Worm (Caenorhabditis elegans) whole organism, midembryonic: ENCODE data around the gene prmt-9.

Source experiments
- T22C8.4 ChIP-seq: fragments of 200-800 bp; sonication (Bioruptor generic); IDR thresholded peaks from 2 replicates; pipeline ENCODE4 v1.3.6; 2022; ENCODE audit warnings: missing genetic modification characterization, missing compliant biosample characterization
- cog-1 ChIP-seq: sonication (generic microtip); optimal IDR thresholded peaks from 2 replicates; lab custom pipeline; 2016; ENCODE audit warnings: missing genetic modification characterization, missing compliant biosample characterization
- flt-1 ChIP-seq: fragments of 200-800 bp; sonication (Bioruptor generic); IDR thresholded peaks from 2 replicates; pipeline ENCODE4 v1.3.6; 2022; ENCODE audit warnings: missing genetic modification characterization, missing compliant biosample characterization
- klf-2 ChIP-seq: fragments of 200-800 bp; sonication (Bioruptor generic); conservative IDR thresholded peaks from 2 replicates; pipeline ENCODE4 v1.3.6; 2022; ENCODE audit warnings: missing genetic modification reagents, missing genetic modification characterization, missing compliant biosample characterization
- med-1 ChIP-seq: sonication (generic microtip); optimal IDR thresholded peaks from 2 replicates; lab custom pipeline; 2017; ENCODE audit warnings: missing genetic modification characterization, mild to moderate bottlenecking, missing compliant biosample characterization, antibody characterized with exemption, missing genetic modification reagents; ENCODE audit not compliant: insufficient read depth
- ref-1 ChIP-seq: fragments of 200-800 bp; sonication (Bioruptor generic); conservative IDR thresholded peaks from 2 replicates; pipeline ENCODE4 v1.3.6; 2022; ENCODE audit warnings: missing genetic modification reagents, missing genetic modification characterization, missing compliant biosample characterization
- tab-1 ChIP-seq: fragments of 200-800 bp; sonication (Bioruptor generic); IDR thresholded peaks from 2 replicates; pipeline ENCODE4 v1.3.6; 2022; ENCODE audit warnings: missing genetic modification characterization, missing compliant biosample characterization
- ztf-23 ChIP-seq: fragments of 200-800 bp; sonication (Bioruptor generic); IDR thresholded peaks from 2 replicates; pipeline ENCODE4 v1.3.6; 2022; ENCODE audit warnings: missing genetic modification reagents, missing genetic modification characterization, missing compliant biosample characterization
- ztf-29 ChIP-seq: fragments of 200-800 bp; sonication (Bioruptor generic); IDR thresholded peaks from 2 replicates; pipeline ENCODE4 v1.3.6; 2022; ENCODE audit warnings: missing genetic modification reagents, missing genetic modification characterization, missing compliant biosample characterization

Gene prmt-9

DNA sequence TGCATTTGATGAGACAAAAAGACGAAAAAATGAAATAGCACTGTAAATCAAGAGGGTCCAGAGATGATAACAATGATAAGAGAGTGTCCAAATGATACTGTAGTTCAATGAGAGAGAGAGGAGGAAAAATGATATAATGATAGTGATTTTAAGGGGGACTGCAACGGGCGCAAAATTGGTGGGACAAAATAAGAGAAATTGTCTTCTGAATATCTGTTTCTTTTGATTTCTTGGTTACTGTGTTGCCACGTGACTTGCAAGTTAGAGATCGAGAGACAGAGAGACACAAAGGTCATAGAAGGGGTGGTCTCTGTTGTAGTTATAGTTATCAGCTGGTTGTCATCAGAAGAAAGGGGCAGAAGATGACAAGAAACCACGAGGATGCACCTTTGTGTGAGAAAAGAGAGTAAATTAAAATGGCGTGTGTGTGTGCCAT lies 31.8 kb upstream of the prmt-9 start:
- TF ChIP-seq ztf-29 (GFP tag; lab: Robert Waterston, UW) (no peak), T22C8.4 (no peak), cog-1 (no peak), ztf-23 (GFP tag; lab: Robert Waterston, UW) (no peak), med-1 (GFP tag; lab: Kevin White, UChicago) (no peak), flt-1 (GFP tag; lab: Robert Waterston, UW) (no peak), klf-2 (GFP tag; lab: Robert Waterston, UW) (no peak), tab-1 (GFP tag; lab: Robert Waterston, UW) (no peak), ref-1 (GFP tag; lab: Robert Waterston, UW) (no peak)

DNA sequence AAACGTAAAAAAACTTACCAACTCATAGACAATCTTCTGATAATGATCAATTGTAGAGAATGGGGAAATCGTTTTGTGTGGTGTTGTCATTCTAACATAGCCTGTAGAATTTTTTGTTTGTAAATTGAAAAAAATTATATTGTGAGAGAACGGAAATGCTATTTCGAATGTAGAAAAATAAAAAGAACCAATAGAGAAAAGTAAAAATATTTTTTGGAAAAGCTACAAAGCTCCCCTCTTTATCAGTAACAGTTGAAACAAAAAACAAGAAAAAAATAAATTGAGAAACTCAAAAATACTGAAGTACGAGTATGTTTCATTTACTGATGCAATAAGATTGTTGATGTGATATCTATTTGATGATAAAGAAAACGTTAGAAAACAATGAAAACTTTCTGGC lies 27.5 kb upstream of the prmt-9 start, which contains the start of gene C27D8.3:
Gene C27D8.3, minus strand, starts transcription at position 101 of the 400 bp plus-strand sequence.
- TF ChIP-seq ref-1 (GFP tag; lab: Robert Waterston, UW) = no peak

DNA sequence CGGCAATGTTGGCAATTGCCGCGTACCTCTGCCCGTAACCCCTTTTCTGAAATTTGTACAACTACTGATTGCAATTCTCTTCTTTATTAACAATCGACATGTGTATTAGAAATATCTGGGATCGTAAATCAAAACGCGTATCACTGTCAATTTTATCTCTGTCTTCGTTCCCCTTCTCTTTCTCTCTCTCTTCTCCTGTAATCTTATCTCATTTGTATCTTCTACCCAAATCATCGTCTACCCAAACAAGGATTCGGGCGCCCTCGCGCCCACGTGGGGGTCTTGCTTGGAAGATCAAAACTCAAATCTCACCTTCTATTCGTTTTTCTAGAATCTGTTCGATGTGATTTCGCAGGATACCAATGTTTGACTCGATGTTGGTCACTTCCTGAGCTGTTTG lies 26.8 kb upstream of the prmt-9 start, which contains the start of gene C27D8.2:
Gene C27D8.2, plus strand, starts transcription at position 222 of the 400 bp plus-strand sequence.
- no peak for TF ChIP-seq med-1 (GFP tag; lab: Kevin White, UChicago)
- no peak for TF ChIP-seq tab-1 (GFP tag; lab: Robert Waterston, UW)
- TF ChIP-seq ztf-23 (GFP tag; lab: Robert Waterston, UW) = no peak
- TF ChIP-seq ztf-29 (GFP tag; lab: Robert Waterston, UW) = no peak
- no peak for TF ChIP-seq klf-2 (GFP tag; lab: Robert Waterston, UW)
- no peak for TF ChIP-seq T22C8.4
- TF ChIP-seq cog-1 = no peak
- no peak for TF ChIP-seq ref-1 (GFP tag; lab: Robert Waterston, UW)

DNA sequence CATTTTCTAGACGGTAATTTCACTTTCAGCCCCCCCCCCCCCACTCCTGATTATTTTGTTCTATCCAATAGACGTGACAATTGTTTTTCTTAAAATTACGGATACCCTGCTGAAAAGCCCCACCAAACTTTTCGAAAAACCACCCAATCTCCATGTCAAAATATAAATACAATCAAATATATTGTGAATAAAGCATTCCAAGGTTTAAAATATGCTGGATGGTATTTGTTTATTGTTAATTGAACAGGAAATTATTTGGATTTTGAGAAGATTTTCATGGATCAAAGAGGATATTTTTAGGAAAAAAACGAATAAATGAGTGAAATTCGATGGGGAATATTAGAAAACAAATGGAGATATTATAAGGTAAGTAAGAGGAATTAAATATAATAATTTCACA lies 19.6 kb upstream of the prmt-9 start, which contains the start of gene C27D8.4:
Gene C27D8.4, plus strand, starts transcription at position 301 of the 400 bp plus-strand sequence.
- TF ChIP-seq cog-1 (no peak), ztf-23 (GFP tag; lab: Robert Waterston, UW) (no peak), flt-1 (GFP tag; lab: Robert Waterston, UW) (no peak), T22C8.4 (no peak)

DNA sequence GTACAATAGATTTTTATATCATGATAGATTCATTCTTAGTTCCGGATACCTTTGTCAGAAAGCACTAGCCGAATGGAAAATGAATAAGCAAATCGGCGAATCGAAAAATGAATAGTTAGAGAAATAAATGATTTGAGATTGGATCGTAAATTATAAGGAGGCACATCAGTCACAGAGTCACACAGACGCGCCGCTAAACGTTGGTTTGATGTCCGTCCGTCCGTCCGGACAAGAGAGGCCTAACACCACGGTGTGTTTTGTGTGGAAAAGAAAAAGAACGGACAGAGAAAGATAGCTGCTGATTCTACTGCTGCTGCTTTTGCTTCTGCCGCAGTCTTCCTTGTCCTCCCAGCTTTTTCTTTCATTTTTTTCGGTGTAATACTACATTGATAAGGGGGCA lies 16.8 kb upstream of the prmt-9 start:
- TF ChIP-seq ztf-29 (GFP tag; lab: Robert Waterston, UW) = no peak
- no peak for TF ChIP-seq cog-1

DNA sequence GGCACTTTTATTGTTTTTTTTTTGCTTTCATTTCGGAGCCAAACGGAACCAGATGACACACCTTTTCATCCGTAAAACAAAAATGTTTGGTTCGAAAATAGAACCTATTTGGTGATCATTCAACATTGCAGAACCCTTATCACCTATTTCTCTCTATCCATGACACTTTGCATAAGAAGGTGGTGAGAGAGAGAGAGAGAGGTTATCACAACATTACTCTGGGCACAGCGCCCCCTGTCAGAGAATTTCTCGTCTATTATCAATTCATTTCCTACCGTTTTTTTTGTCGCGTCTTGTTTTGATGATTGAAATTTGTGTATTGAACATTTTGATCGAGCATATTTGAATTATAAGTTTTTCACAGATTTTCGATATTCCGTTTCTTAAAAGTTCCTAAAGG lies 16.0 kb upstream of the prmt-9 start:
- no peak for TF ChIP-seq med-1 (GFP tag; lab: Kevin White, UChicago)
- TF ChIP-seq tab-1 (GFP tag; lab: Robert Waterston, UW) = no peak
- no peak for TF ChIP-seq T22C8.4
- TF ChIP-seq klf-2 (GFP tag; lab: Robert Waterston, UW) = no peak
- TF ChIP-seq ztf-29 (GFP tag; lab: Robert Waterston, UW) = no peak
- TF ChIP-seq ztf-23 (GFP tag; lab: Robert Waterston, UW) = no peak
- no peak for TF ChIP-seq flt-1 (GFP tag; lab: Robert Waterston, UW)
- TF ChIP-seq cog-1 = no peak
- TF ChIP-seq ref-1 (GFP tag; lab: Robert Waterston, UW) = no peak

DNA sequence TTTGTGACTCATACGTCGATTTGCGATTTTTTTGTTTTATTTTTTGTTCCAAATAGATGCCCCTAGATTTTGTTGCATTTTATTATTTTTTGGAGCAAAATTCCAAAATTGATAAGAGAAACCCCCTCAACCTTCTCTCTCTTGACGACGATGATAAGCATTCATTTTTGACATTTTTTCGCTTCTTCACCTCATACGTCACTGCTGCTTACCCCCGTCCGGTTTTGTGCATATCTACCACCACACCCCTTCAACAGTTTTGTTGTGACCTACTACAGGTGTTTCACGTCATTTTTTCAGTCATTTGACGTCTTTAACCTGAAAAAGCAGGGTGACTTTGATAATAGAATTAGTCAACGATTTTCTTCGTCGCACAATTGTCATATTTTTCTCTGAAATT lies 14.7 kb upstream of the prmt-9 start:
- TF ChIP-seq ref-1 (GFP tag; lab: Robert Waterston, UW) (no peak), cog-1 (no peak), med-1 (GFP tag; lab: Kevin White, UChicago) (no peak), klf-2 (GFP tag; lab: Robert Waterston, UW) (no peak), ztf-29 (GFP tag; lab: Robert Waterston, UW) (no peak), T22C8.4 (no peak), flt-1 (GFP tag; lab: Robert Waterston, UW) (no peak), ztf-23 (GFP tag; lab: Robert Waterston, UW) (no peak), tab-1 (GFP tag; lab: Robert Waterston, UW) (no peak)

DNA sequence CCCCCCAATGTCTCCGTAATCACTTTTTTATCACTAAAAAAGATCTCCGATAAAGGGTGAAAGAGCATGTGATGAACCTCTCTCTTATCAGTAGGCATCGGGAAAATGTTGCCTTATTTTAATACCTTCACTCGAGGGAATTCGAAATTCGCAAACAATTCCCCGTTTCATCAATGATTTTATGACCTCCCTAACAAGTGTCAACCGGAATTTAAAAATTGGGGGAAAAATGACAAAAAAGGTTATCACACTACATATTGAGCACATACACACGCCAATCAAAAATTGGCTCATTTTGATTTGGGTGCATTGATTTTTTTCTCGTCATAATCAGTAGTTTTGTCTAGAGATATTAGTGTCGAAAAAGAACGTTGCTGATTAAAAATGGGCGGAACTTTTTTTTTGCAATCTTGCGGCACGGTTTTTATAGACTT lies 5.5 kb upstream of the prmt-9 start:
- no peak for TF ChIP-seq tab-1 (GFP tag; lab: Robert Waterston, UW)
- no peak for TF ChIP-seq ztf-29 (GFP tag; lab: Robert Waterston, UW)
- TF ChIP-seq T22C8.4 = no peak
- TF ChIP-seq cog-1 = no peak
- no peak for TF ChIP-seq flt-1 (GFP tag; lab: Robert Waterston, UW)
- no peak for TF ChIP-seq klf-2 (GFP tag; lab: Robert Waterston, UW)
- TF ChIP-seq ztf-23 (GFP tag; lab: Robert Waterston, UW) = no peak
- TF ChIP-seq med-1 (GFP tag; lab: Kevin White, UChicago) = no peak
- no peak for TF ChIP-seq ref-1 (GFP tag; lab: Robert Waterston, UW)

DNA sequence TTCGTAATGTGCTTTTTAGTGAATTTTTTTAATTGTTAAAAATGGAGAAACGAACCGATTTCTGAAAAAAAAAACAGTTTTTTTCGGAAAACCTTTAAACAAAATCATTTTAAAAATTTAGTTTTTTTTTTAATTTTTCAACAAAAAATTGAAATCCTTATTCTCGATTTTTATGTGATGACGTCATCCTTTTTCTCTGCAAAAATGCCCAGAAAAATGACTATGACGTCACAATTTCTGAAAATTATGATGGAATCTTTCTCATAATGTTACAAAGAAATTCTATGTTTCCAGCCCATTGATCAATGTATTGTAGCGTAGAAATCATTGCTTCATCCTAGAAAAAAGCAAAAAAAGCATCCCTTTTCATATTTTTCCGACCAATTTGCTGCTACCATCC lies 5.1 kb upstream of the prmt-9 start:
- TF ChIP-seq ref-1 (GFP tag; lab: Robert Waterston, UW) (no peak), cog-1 (no peak), tab-1 (GFP tag; lab: Robert Waterston, UW) (no peak), med-1 (GFP tag; lab: Kevin White, UChicago) (no peak), ztf-23 (GFP tag; lab: Robert Waterston, UW) (no peak), klf-2 (GFP tag; lab: Robert Waterston, UW) (no peak), ztf-29 (GFP tag; lab: Robert Waterston, UW) (no peak), T22C8.4 (no peak), flt-1 (GFP tag; lab: Robert Waterston, UW) (no peak)

DNA sequence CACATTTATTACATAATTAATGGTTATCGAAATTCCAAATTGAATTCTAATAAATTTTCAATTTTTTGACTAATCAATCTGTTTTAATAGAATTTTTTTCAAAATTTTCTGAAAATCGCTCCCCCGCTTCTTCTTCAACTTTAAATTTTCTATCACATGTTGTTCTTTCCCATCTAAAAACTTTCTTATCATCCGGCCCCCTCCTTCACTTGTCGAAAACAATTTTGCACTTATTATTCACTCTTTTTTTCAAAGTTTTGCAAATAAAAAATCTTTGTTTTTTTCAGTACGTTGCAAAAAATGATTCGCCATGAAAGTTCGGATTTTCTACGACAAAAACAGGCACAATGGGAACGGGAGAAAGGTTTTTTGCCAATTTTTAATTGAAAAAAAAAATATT lies 4.2 kb upstream of the prmt-9 start, which contains the start of gene T23B5.3:
Gene T23B5.3, plus strand, starts transcription at position 301 of the 400 bp plus-strand sequence.
- TF ChIP-seq ztf-23 (GFP tag; lab: Robert Waterston, UW) (no peak), flt-1 (GFP tag; lab: Robert Waterston, UW) (no peak), ztf-29 (GFP tag; lab: Robert Waterston, UW) (no peak), T22C8.4 (no peak), cog-1 (no peak), tab-1 (GFP tag; lab: Robert Waterston, UW) (no peak), klf-2 (GFP tag; lab: Robert Waterston, UW) (no peak), med-1 (GFP tag; lab: Kevin White, UChicago) (no peak), ref-1 (GFP tag; lab: Robert Waterston, UW) (no peak)
